Worm (Caenorhabditis elegans) whole organism, L3 larva: ENCODE results near the gene nhr-267.

Experiments
- R02D3.7 ChIP-seq: fragments of 150-350 bp; optimal IDR thresholded peaks from 2 replicates; lab custom pipeline; 2014; ENCODE audit warnings: missing biosample characterization, missing genetic modification characterization
- ZK546.5 ChIP-seq: sonication (generic microtip); optimal IDR thresholded peaks from 2 replicates; lab custom pipeline; 2017; ENCODE audit warnings: missing biosample characterization, missing genetic modification characterization
- aly-2 ChIP-seq: fragments of 150-350 bp; optimal IDR thresholded peaks from 2 replicates; lab custom pipeline; 2014; ENCODE audit warnings: missing biosample characterization, missing genetic modification characterization
- ama-1 ChIP-seq: fragments of 150-350 bp; optimal IDR thresholded peaks from 2 replicates; lab custom pipeline; 2018
- ceh-16 ChIP-seq: sonication (generic microtip); optimal IDR thresholded peaks from 2 replicates; lab custom pipeline; 2017; ENCODE audit warnings: missing biosample characterization, missing genetic modification characterization
- ceh-28 ChIP-seq: fragments of 150-350 bp; optimal IDR thresholded peaks from 2 replicates; lab custom pipeline; 2014; ENCODE audit warnings: missing biosample characterization, missing genetic modification reagents, missing genetic modification characterization
- ceh-82 ChIP-seq: fragments of 150-350 bp; optimal IDR thresholded peaks from 2 replicates; lab custom pipeline; 2014; ENCODE audit warnings: missing biosample characterization, missing genetic modification characterization
- daf-12 ChIP-seq: fragments of 150-350 bp; optimal IDR thresholded peaks from 2 replicates; lab custom pipeline; 2014; ENCODE audit warnings: missing biosample characterization, missing genetic modification reagents, missing genetic modification characterization
- egl-27 ChIP-seq: sonication (generic microtip); optimal IDR thresholded peaks from 4 replicates; lab custom pipeline; 2017; ENCODE audit warnings: missing biosample characterization, missing genetic modification reagents, missing genetic modification characterization
- egl-5 ChIP-seq: fragments of 150-350 bp; optimal IDR thresholded peaks from 2 replicates; lab custom pipeline; 2017; ENCODE audit warnings: missing biosample characterization, missing genetic modification reagents, missing genetic modification characterization, inconsistent platforms
- elt-1 ChIP-seq: fragments of 150-350 bp; optimal IDR thresholded peaks from 2 replicates; lab custom pipeline; 2014; ENCODE audit warnings: missing biosample characterization, missing genetic modification characterization
- elt-2 ChIP-seq: sonication (generic microtip); optimal IDR thresholded peaks from 2 replicates; lab custom pipeline; 2016; ENCODE audit warnings: missing genetic modification reagents, mild to moderate bottlenecking, missing genetic modification characterization, missing compliant biosample characterization
- elt-3 ChIP-seq, 3 experiments: fragments of 150-350 bp in 1 of 3; sonication (generic microtip) in 2 of 3; optimal IDR thresholded peaks; 2 replicates in 2 of 3; 4 replicates in 1 of 3; lab custom pipeline; 2014 to 2017; ENCODE audit warnings: missing biosample characterization in 3 of 3, missing genetic modification characterization in 3 of 3
- eor-1 ChIP-seq, 2 experiments: fragments of 150-350 bp; optimal IDR thresholded peaks; 2 replicates each; lab custom pipeline; 2014 to 2018; ENCODE audit warnings: missing biosample characterization in 2 of 2, missing genetic modification characterization in 2 of 2
- fkh-2 ChIP-seq: fragments of 150-350 bp; optimal IDR thresholded peaks from 2 replicates; lab custom pipeline; 2014; ENCODE audit warnings: missing biosample characterization, missing genetic modification reagents, missing genetic modification characterization
- hmg-11 ChIP-seq: sonication (generic microtip); optimal IDR thresholded peaks from 2 replicates; lab custom pipeline; 2016; ENCODE audit warnings: missing genetic modification characterization, missing compliant biosample characterization
- jun-1 ChIP-seq: fragments of 150-350 bp; optimal IDR thresholded peaks from 2 replicates; lab custom pipeline; 2014; ENCODE audit warnings: missing biosample characterization, missing genetic modification reagents, missing genetic modification characterization
- lin-15B ChIP-seq: fragments of 150-350 bp; optimal IDR thresholded peaks from 2 replicates; lab custom pipeline; 2014; ENCODE audit warnings: missing biosample characterization, missing genetic modification characterization
- lin-39 ChIP-seq: fragments of 150-350 bp; optimal IDR thresholded peaks from 2 replicates; lab custom pipeline; 2018; ENCODE audit warnings: missing biosample characterization, missing genetic modification reagents, missing genetic modification characterization
- mml-1 ChIP-seq: fragments of 150-350 bp; sonication (generic microtip); optimal IDR thresholded peaks from 3 replicates; lab custom pipeline; 2014; ENCODE audit warnings: missing biosample characterization, missing genetic modification characterization
- nfya-1 ChIP-seq: sonication (generic microtip); optimal IDR thresholded peaks from 2 replicates; lab custom pipeline; 2017; ENCODE audit warnings: missing genetic modification characterization, mild to moderate bottlenecking, missing compliant biosample characterization, antibody characterized with exemption, moderate library complexity; ENCODE audit not compliant: insufficient read depth
- nhr-11 ChIP-seq: fragments of 150-350 bp; optimal IDR thresholded peaks from 2 replicates; lab custom pipeline; 2014; ENCODE audit warnings: missing biosample characterization, missing genetic modification characterization
- nhr-12 ChIP-seq: fragments of 150-350 bp; optimal IDR thresholded peaks from 2 replicates; lab custom pipeline; 2014; ENCODE audit warnings: missing biosample characterization, missing genetic modification characterization
- nhr-23 ChIP-seq: fragments of 150-350 bp; optimal IDR thresholded peaks from 2 replicates; lab custom pipeline; 2014; ENCODE audit warnings: missing biosample characterization, missing genetic modification reagents, missing genetic modification characterization
- nhr-25 ChIP-seq: sonication (generic microtip); optimal IDR thresholded peaks from 2 replicates; lab custom pipeline; 2017; ENCODE audit warnings: missing biosample characterization, missing genetic modification characterization
- nhr-43 ChIP-seq: sonication (generic microtip); optimal IDR thresholded peaks from 2 replicates; lab custom pipeline; 2016; ENCODE audit warnings: mild to moderate bottlenecking, missing genetic modification characterization, missing compliant biosample characterization; ENCODE audit not compliant: poor library complexity, severe bottlenecking
- nhr-76 ChIP-seq: fragments of 150-350 bp; sonication (generic microtip); optimal IDR thresholded peaks from 5 replicates; lab custom pipeline; 2014; ENCODE audit warnings: missing biosample characterization, missing genetic modification characterization
- pha-4 ChIP-seq: fragments of 150-350 bp; optimal IDR thresholded peaks from 2 replicates; lab custom pipeline; 2014; ENCODE audit warnings: missing biosample characterization, missing genetic modification reagents, missing genetic modification characterization
- sea-2 ChIP-seq: fragments of 150-350 bp; sonication (generic microtip); optimal IDR thresholded peaks from 4 replicates; lab custom pipeline; 2014; ENCODE audit warnings: missing biosample characterization, missing genetic modification reagents, missing genetic modification characterization
- skn-1 ChIP-seq: fragments of 150-350 bp; optimal IDR thresholded peaks from 2 replicates; lab custom pipeline; 2014; ENCODE audit warnings: missing biosample characterization, missing genetic modification characterization
- tbx-2 ChIP-seq: sonication (generic microtip); optimal IDR thresholded peaks from 2 replicates; lab custom pipeline; 2016; ENCODE audit warnings: mild to moderate bottlenecking, missing genetic modification characterization, missing compliant biosample characterization
- unc-62 ChIP-seq: fragments of 150-350 bp; sonication (generic microtip); optimal IDR thresholded peaks from 4 replicates; lab custom pipeline; 2014; ENCODE audit warnings: missing biosample characterization, missing genetic modification reagents, missing genetic modification characterization
- zag-1 ChIP-seq: fragments of 150-350 bp; optimal IDR thresholded peaks from 2 replicates; lab custom pipeline; 2014; ENCODE audit warnings: missing biosample characterization, missing genetic modification characterization
- ztf-11 ChIP-seq: fragments of 150-350 bp; optimal IDR thresholded peaks from 2 replicates; lab custom pipeline; 2014; ENCODE audit warnings: missing biosample characterization, missing genetic modification characterization
- ztf-4 ChIP-seq: fragments of 150-350 bp; optimal IDR thresholded peaks from 2 replicates; lab custom pipeline; 2014; ENCODE audit warnings: missing biosample characterization, missing genetic modification characterization

nhr-267 gene

DNA sequence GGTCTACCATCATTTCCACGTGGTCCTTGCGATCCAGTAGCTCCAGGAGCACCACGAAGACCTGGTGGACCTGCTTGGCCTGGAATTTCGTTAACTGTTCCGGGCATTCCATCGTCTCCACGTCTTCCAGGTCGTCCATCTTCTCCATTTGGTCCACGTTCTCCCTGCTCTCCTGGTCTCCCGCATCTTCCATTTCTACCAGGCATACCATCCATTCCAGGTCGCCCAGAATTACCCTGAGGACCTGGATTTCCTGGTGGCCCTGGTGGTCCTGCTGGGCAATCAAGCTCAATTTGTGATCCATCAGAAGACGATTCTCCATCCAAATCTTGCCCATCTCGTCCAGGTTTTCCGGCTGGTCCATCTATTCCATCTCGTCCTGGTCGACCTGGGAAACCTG lies 25.4 kb downstream of the nhr-267 start:
- TF ChIP-seq elt-1 (tag; lab: Kevin White, UChicago) (no peak), egl-27 (tag; lab: Kevin White, UChicago) (no peak), sea-2 (no peak), ceh-82 (tag; lab: Kevin White, UChicago) (no peak), ztf-4 (tag; lab: Kevin White, UChicago) (no peak), tbx-2 (tag; lab: Kevin White, UChicago) (no peak), ztf-11 (no peak), eor-1 (tag; optimal IDR thresholded peaks at IDR 0.05; lab: Kevin White, UChicago) (no peak), R02D3.7 (tag; lab: Kevin White, UChicago) (no peak), nhr-11 (tag; lab: Kevin White, UChicago) (no peak), ceh-16 (tag; lab: Kevin White, UChicago) (no peak), nhr-43 (tag; lab: Kevin White, UChicago) (no peak), ceh-28 (no peak), aly-2 (no peak)
- TF ChIP-seq, all 47 proteins: peak for 0

DNA sequence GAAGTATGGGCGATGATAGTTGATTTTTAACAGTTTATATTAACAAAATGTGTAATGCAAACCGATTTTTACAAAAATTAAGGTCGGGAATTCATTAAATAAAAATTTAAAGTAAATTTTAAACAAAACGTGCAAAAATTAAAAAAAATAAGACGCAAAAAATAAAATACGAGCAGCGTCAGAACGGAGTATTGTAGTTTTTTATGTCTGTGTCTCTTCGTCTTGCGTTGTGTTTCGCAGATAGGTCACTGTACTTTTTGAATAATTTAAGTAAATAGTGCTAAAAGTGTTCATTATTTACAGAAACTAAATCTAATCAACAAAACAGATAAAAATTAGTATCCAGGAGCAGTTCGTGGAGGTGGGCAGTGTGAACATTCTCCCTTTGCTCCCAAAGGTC lies 25.9 kb downstream of the nhr-267 start:
- TF ChIP-seq egl-27 (tag; lab: Kevin White, UChicago) (no peak), nhr-76 (tag; lab: Kevin White, UChicago) (no peak), jun-1 (tag; lab: Kevin White, UChicago) (no peak), ZK546.5 (tag; lab: Kevin White, UChicago) (no peak), egl-5 (tag; lab: Kevin White, UChicago) (no peak), fkh-2 (tag; lab: Kevin White, UChicago) (no peak), aly-2 (no peak), nhr-12 (tag; lab: Kevin White, UChicago) (no peak), nhr-23 (peak; percentile 34), sea-2 (no peak), ama-1 (lab: Kevin White, UChicago) (peak; percentile 4), R02D3.7 (tag; lab: Kevin White, UChicago) (no peak), tbx-2 (tag; lab: Kevin White, UChicago) (no peak), lin-15B (tag; lab: Kevin White, UChicago) (peak; percentile 41)

DNA sequence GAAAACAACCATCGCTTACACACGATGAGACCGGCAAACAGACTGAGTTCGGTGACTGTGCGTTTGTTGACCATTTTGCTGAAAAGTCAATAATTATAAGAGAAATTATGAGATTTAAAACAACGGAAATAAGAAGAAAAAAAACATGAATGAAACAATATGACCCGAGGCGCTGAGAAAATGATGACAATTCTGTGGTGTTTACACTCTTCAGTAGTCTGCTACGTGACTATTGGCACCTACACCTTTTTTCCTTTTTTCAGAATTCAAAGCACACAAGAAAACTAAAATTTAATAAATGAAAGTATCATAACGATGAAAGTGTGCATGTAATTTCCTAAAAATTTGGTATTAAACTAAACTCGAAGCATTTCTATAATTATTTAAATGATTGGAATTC lies 26.5 kb downstream of the nhr-267 start, which contains the start of gene Y11D7A.10:
Gene Y11D7A.10, minus strand, starts transcription at position 82 of the 400 bp plus-strand sequence.
- TF ChIP-seq elt-3 (tag; optimal IDR thresholded peaks at IDR 0.05; lab: Kevin White, UChicago) (no peak), skn-1 (tag; lab: Kevin White, UChicago) (peak; percentile 87)
- TF ChIP-seq, all 47 proteins: peak for 1

DNA sequence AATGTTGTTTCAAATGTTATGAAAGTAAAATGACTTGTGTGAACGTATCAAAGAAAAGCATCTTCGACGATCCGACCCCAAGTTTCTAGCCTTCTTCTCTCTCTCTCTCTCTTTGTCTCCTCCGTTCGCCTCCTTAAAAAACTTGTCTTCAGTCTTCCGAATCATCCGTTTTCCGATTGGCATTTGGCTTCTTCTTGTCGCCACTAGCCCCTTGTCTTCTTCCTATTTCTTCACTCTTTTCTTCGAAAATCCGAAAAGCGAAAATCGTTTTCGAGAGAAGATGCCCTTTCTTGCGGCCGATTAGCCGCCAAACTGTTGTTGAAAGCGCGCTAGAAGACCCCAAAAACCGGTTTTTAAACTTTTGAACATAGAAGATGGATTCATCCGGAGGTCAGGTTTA lies 27.7 kb downstream of the nhr-267 start:
- TF ChIP-seq mml-1 (tag; lab: Kevin White, UChicago) (no peak), ama-1 (lab: Kevin White, UChicago) (peak; percentile 89), nhr-23 (peak; percentile 14), tbx-2 (tag; lab: Kevin White, UChicago) (peak; percentile 13), nhr-25 (tag; lab: Kevin White, UChicago) (peak; percentile 56), egl-5 (tag; lab: Kevin White, UChicago) (no peak), nhr-43 (tag; lab: Kevin White, UChicago) (peak; percentile 52)

DNA sequence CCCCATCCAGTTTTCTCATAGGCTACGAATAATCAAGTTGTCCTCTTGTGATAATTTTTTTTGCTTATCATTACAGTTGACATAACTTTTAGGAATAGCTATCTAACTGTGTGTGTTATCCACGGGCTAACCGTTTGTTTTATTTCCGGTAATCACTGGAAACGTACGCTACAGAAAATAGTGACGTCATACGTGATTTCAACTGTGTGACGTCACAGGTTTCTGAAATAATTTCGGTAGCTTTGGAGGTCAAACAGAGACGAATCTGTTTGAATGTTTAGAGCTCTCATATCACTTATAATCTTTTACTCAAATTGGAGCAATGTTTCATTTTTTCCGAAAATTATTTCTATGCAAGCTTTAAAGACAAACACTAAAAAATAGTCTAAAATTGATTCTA lies 29.3 kb downstream of the nhr-267 start:
- TF ChIP-seq unc-62 (GFP tag; lab: Kevin White, UChicago): no peak
- TF ChIP-seq sea-2: no peak
- no peak for TF ChIP-seq nfya-1 (tag; lab: Kevin White, UChicago)
- no peak for TF ChIP-seq fkh-2 (tag; lab: Kevin White, UChicago)
- no peak for TF ChIP-seq ama-1 (lab: Kevin White, UChicago)
- no peak for TF ChIP-seq zag-1 (tag; lab: Kevin White, UChicago)
- TF ChIP-seq jun-1 (tag; lab: Kevin White, UChicago): no peak
- TF ChIP-seq nhr-23: no peak
- no peak for TF ChIP-seq pha-4
- no peak for TF ChIP-seq daf-12 (tag; lab: Kevin White, UChicago)
- no peak for TF ChIP-seq elt-2 (tag; lab: Kevin White, UChicago)
- TF ChIP-seq lin-39 (tag; lab: Kevin White, UChicago): no peak
- no peak for TF ChIP-seq nhr-11 (tag; lab: Kevin White, UChicago)
- TF ChIP-seq hmg-11 (tag; lab: Kevin White, UChicago): no peak
- TF ChIP-seq lin-15B (tag; lab: Kevin White, UChicago): no peak
- no peak for TF ChIP-seq egl-5 (tag; lab: Kevin White, UChicago)
- no peak for TF ChIP-seq tbx-2 (tag; lab: Kevin White, UChicago)
